Worm (Caenorhabditis elegans): ENCODE measurements around the gene ooc-5.

The ooc-5 gene

DNA sequence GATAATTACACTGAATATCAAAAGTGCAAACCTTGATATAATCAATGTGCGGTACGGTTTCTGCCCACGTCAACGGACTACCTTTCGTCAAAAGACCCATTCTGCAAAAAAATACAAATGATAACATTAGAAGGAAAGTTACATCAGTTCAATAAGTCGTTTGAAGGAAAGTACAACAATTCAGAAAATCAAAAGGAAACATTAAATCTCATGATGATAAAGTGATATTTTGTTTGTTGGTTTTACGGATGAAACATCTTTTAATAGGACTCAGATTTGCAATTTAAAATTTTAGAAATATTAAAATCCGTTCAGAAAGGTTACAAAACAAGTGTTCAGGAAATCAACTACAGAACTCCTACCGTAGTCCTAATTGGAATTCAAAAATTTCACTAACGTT is 45.2 kb downstream of the ooc-5 start, which contains the start of gene gcs-1:
TSS of gene gcs-1 (minus strand) at position 101 of the 400 bp plus-strand sequence.
- TF ChIP-seq nhr-11 (tag; optimal IDR thresholded peaks at IDR 0.05) (no peak), elt-4 (tag; optimal IDR thresholded peaks at IDR 0.05) (no peak)

- TF ChIP-seq ceh-2 (tag; optimal IDR thresholded peaks at IDR 0.05) (no peak), ttx-3 (tag; optimal IDR thresholded peaks at IDR 0.05) (no peak), fkh-6 (tag; optimal IDR thresholded peaks at IDR 0.05) (no peak), mec-3 (tag; optimal IDR thresholded peaks at IDR 0.05; ENCODE audit: borderline replicate concordance) (no peak), F13H6.1 (tag; optimal IDR thresholded peaks at IDR 0.05) (no peak), pqm-1 (tag; optimal IDR thresholded peaks at IDR 0.05) (no peak), odd-2 (tag; optimal IDR thresholded peaks at IDR 0.05) (no peak), sox-2 (GFP tag; IDR thresholded peaks at IDR 0.05) (no peak), unc-86 (tag; optimal IDR thresholded peaks at IDR 0.05) (no peak)
Observed at ce11 chrII:9038736-9039135, 45.8 kb downstream of the ooc-5 start.

DNA sequence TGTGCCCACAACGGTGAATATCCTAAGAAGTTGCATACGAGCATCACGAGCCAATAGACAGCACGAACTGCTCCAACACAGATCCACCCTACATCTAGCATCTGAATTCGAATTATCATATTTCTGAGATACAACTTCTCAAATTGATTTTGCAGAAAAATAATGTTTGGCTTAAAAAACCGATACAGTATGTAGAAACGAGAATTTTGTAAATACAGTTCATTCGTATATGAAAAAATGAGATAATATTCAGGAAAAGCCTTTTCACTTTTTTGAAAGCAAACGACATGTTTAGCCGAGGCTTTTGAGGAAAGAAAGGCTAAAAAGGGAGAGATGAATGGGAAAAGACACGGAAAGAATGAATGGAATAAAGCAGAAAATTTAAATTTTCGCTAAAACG is 48.3 kb downstream of the ooc-5 start, which contains the start of gene F37B12.3:
TSS of gene F37B12.3 (minus strand) at position 101 of the 400 bp plus-strand sequence.
- no peak for TF ChIP-seq ref-2 (tag; optimal IDR thresholded peaks at IDR 0.05)
- TF ChIP-seq pha-2 (tag; optimal IDR thresholded peaks at IDR 0.05): no peak
- no peak for TF ChIP-seq pax-1 (tag; optimal IDR thresholded peaks at IDR 0.05)
- TF ChIP-seq ceh-30 (tag; optimal IDR thresholded peaks at IDR 0.05): no peak
- no peak for TF ChIP-seq ceh-22 (tag; optimal IDR thresholded peaks at IDR 0.05)
- TF ChIP-seq fkh-10 (GFP tag; optimal IDR thresholded peaks at IDR 0.05): no peak
- TF ChIP-seq pag-3 (tag; optimal IDR thresholded peaks at IDR 0.05; ENCODE audit: borderline replicate concordance): no peak
- TF ChIP-seq unc-3 (GFP tag; conservative IDR thresholded peaks at IDR 0.05): no peak
- no peak for TF ChIP-seq unc-3 (tag; optimal IDR thresholded peaks at IDR 0.05)
- no peak for TF ChIP-seq unc-42 (tag; optimal IDR thresholded peaks at IDR 0.05)
- no peak for TF ChIP-seq lim-6 (tag; optimal IDR thresholded peaks at IDR 0.05)

DNA sequence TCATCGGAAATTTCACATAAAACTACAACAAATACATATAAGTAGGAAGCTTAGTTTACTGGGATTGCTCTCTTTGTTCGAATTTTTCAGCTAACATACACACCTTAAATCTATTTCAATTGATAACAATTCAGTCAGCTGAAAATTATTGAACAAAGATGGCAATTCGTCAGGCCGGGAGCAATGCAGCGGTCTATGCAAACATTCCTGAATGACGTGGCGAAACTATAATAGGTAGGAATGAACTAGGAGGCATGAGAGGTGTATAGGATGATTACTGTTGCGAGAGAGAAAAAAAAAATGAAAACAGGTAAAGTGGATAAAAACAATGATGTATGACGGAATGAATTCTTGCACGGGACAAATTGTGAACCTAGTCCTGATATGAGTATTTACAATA is 49.1 kb downstream of the ooc-5 start:
- TF ChIP-seq ahr-1 (tag; optimal IDR thresholded peaks at IDR 0.05): no peak
- TF ChIP-seq elt-4 (tag; optimal IDR thresholded peaks at IDR 0.05): no peak
- TF ChIP-seq unc-86 (tag; optimal IDR thresholded peaks at IDR 0.05): no peak
- TF ChIP-seq ceh-24 (tag; optimal IDR thresholded peaks at IDR 0.05): no peak
- TF ChIP-seq ceh-30 (tag; optimal IDR thresholded peaks at IDR 0.05): no peak
- no peak for TF ChIP-seq C38D4.7 (GFP tag; optimal IDR thresholded peaks at IDR 0.05)
- TF ChIP-seq che-1 (tag; optimal IDR thresholded peaks at IDR 0.05): no peak
- no peak for TF ChIP-seq fax-1 (tag; optimal IDR thresholded peaks at IDR 0.05)
- no peak for TF ChIP-seq K02D7.2 (tag; optimal IDR thresholded peaks at IDR 0.05)
- TF ChIP-seq ceh-2 (tag; optimal IDR thresholded peaks at IDR 0.05): no peak
- no peak for TF ChIP-seq Y22D7AL.16 (tag; optimal IDR thresholded peaks at IDR 0.05)
- TF ChIP-seq eyg-1 (tag; optimal IDR thresholded peaks at IDR 0.05): no peak
- no peak for TF ChIP-seq pax-1 (tag; optimal IDR thresholded peaks at IDR 0.05)
- TF ChIP-seq sox-4 (tag; optimal IDR thresholded peaks at IDR 0.05): no peak
- no peak for TF ChIP-seq fkh-6 (tag; optimal IDR thresholded peaks at IDR 0.05)
- TF ChIP-seq pqm-1 (tag; optimal IDR thresholded peaks at IDR 0.05): no peak
- no peak for TF ChIP-seq unc-42 (tag; optimal IDR thresholded peaks at IDR 0.05)

Measured in whole organism, late embryonic.